Worm (Caenorhabditis elegans) whole organism, midembryonic: ENCODE results near the gene dnj-22.

Source experiments
- T22C8.4 ChIP-seq: fragments of 200-800 bp; sonication (Bioruptor generic); IDR thresholded peaks from 2 replicates; pipeline ENCODE4 v1.3.6; 2022; ENCODE audit warnings: missing genetic modification characterization, missing compliant biosample characterization
- cog-1 ChIP-seq: sonication (generic microtip); optimal IDR thresholded peaks from 2 replicates; lab custom pipeline; 2016; ENCODE audit warnings: missing genetic modification characterization, missing compliant biosample characterization
- flt-1 ChIP-seq: fragments of 200-800 bp; sonication (Bioruptor generic); IDR thresholded peaks from 2 replicates; pipeline ENCODE4 v1.3.6; 2022; ENCODE audit warnings: missing genetic modification characterization, missing compliant biosample characterization
- med-1 ChIP-seq: sonication (generic microtip); optimal IDR thresholded peaks from 2 replicates; lab custom pipeline; 2017; ENCODE audit warnings: missing genetic modification characterization, mild to moderate bottlenecking, missing compliant biosample characterization, antibody characterized with exemption, missing genetic modification reagents; ENCODE audit not compliant: insufficient read depth
- tab-1 ChIP-seq: fragments of 200-800 bp; sonication (Bioruptor generic); IDR thresholded peaks from 2 replicates; pipeline ENCODE4 v1.3.6; 2022; ENCODE audit warnings: missing genetic modification characterization, missing compliant biosample characterization
- ztf-23 ChIP-seq: fragments of 200-800 bp; sonication (Bioruptor generic); IDR thresholded peaks from 2 replicates; pipeline ENCODE4 v1.3.6; 2022; ENCODE audit warnings: missing genetic modification reagents, missing genetic modification characterization, missing compliant biosample characterization
- ztf-29 ChIP-seq: fragments of 200-800 bp; sonication (Bioruptor generic); IDR thresholded peaks from 2 replicates; pipeline ENCODE4 v1.3.6; 2022; ENCODE audit warnings: missing genetic modification reagents, missing genetic modification characterization, missing compliant biosample characterization

DNA sequence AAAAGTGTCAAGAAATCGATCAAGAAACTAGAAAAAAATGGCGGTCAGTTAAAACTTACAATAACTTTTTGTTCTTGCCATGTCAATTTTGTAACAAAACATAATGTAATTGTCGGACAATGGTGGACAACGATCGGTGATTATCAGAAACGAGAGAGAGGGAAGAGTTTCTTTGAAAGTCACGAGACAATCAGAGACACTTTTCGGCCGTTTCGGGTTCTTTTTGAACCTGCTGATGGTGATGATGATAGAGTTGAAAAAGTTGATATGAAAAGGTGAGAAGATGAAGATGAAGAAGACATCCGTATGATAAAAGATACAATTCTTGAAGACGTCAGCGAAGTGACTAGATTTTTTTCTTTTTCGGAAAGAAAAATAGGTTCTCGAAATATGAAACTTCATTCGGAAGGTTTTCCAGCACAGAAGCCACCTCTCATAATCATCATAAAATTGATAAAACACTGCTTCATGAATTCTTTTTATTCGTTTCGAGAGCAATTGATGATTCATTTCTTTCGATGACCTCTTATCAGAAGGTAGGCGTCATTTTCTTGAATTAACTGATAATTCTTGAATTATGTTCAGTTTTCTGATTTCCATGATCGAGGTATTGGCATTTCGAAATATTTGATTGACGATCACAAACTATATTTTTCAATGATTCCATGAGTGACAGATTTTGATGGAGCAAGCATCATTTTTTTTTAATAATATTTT is 35.0 kb downstream of the dnj-22 start:
- TF ChIP-seq flt-1 (GFP tag; lab: Robert Waterston, UW) (no peak), cog-1 (no peak), T22C8.4 (GFP tag; lab: Robert Waterston, UW) (no peak), tab-1 (GFP tag; lab: Robert Waterston, UW) (no peak), ztf-29 (GFP tag; lab: Robert Waterston, UW) (no peak), ztf-23 (GFP tag; lab: Robert Waterston, UW) (no peak), med-1 (GFP tag; lab: Kevin White, UChicago) (no peak)
